Worm (Caenorhabditis elegans) whole organism, L4/young adult: ENCODE data around the gene C54D1.7.

Experiments
- W03F9.2 ChIP-seq: fragments of 150-350 bp; optimal IDR thresholded peaks from 2 replicates; lab custom pipeline; 2014; ENCODE audit warnings: missing biosample characterization, missing genetic modification characterization
- dao-5 ChIP-seq: sonication (generic microtip); optimal IDR thresholded peaks from 2 replicates; lab custom pipeline; 2016; ENCODE audit warnings: missing genotype, missing genetic modification characterization, moderate library complexity, missing compliant biosample characterization
- him-1 ChIP-seq: sonication (generic microtip); optimal IDR thresholded peaks from 2 replicates; lab custom pipeline; 2016; ENCODE audit warnings: missing genotype, missing genetic modification reagents, missing genetic modification characterization, missing compliant biosample characterization

DNA sequence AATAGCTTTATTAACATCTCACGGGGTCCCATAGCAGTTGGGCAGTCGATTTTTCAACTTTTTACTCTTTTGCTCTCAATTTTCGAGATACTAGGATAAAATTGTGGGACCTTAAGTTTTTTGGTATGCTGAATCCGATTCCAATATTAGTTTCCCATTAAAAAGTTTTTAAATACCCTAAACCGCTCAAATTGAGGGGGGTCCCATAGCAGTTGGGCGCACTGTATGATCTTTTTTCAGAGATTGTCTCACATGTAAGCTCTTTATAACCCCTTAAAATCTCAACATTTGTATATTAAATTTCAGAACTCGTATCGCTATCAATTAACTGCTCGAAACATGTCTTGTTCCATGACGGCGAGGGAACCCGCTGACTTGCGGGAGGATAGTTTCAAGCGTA is 49.7 kb downstream of the C54D1.7 start, which contains the start of gene C36B7.2:
- TF ChIP-seq him-1 (tag; lab: Kevin White, UChicago) (no peak), W03F9.2 (tag; lab: Kevin White, UChicago) (no peak), dao-5 (tag; lab: Kevin White, UChicago) (no peak)
